Fruit fly (Drosophila melanogaster): ENCODE results near the gene CG42813.

dm6 chr3R:27212979-27213580 lies 15.3 kb downstream of the CG42813 start:
- TF ChIP-seq gcm (GFP tag; optimal IDR thresholded peaks at IDR 0.05) (no peak), cas (GFP tag; IDR thresholded peaks at IDR 0.05) (no peak), CG10431 (GFP tag; optimal IDR thresholded peaks at IDR 0.05) (no peak), Optix (GFP tag; IDR thresholded peaks at IDR 0.05) (no peak), psq (GFP tag; optimal IDR thresholded peaks at IDR 0.05) (no peak), CHES-1-like (GFP tag; optimal IDR thresholded peaks at IDR 0.05) (no peak), CG14667 (GFP tag; IDR thresholded peaks at IDR 0.05) (no peak), sd (tag; optimal IDR thresholded peaks at IDR 0.05) (no peak)
